Fruit fly (Drosophila melanogaster): ENCODE data around the gene Pbp95.

Pbp95 gene

DNA sequence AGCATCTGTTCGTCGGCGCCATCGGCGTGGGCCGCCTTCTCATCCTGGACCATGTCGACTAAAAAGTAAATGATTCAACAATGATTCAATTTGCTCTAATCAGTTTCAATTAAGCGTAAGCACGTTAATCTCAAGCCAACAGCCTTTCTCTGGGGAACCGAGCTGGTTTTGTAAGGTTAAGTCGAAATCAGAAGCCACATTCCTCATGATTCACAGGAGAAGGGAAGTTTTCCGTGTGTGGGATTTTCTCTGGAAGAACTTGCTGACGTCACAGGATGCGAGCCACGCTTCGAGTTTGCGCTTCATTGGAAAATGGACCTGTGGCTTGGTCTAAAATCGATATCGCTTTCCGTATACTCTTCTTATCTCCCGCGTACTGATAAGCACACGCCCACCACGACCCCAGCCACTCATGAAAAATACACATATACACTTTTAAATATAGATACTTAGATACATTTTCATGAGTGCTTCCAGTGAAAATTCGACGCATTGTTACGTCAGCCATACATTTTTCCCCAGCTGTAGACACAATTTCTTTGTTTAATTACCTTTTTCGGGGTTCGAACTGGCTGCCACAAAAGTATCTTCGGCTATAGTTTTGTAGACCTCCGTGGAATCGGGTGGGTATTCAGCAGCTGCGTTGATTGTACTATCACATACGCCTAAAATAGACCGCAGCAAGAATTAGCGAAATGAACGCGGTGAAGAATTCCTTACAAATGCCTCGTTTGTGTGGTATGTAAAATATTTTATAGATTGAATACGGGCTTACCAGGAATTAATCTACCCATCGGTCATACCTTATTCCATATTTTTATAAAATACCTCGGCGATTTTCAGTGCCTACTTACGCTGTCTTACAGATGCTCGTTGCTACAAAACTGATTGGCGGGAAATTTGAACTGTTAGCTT is 36.3 kb upstream of the Pbp95 start (continued):
- TF ChIP-seq CG10209 (GFP tag; optimal IDR thresholded peaks at IDR 0.05) (no peak), org-1 (GFP tag; optimal IDR thresholded peaks at IDR 0.05) (no peak), mam (GFP tag; optimal IDR thresholded peaks at IDR 0.05) (peak; percentile 13), pfk (GFP tag; optimal IDR thresholded peaks at IDR 0.05) (no peak), seq (GFP tag; IDR thresholded peaks at IDR 0.05) (no peak), crc (GFP tag; optimal IDR thresholded peaks at IDR 0.05) (peak; percentile 20), ttk (GFP tag; IDR thresholded peaks at IDR 0.05) (no peak), gcm2 (GFP tag; optimal IDR thresholded peaks at IDR 0.05) (peak; percentile 1), D19A (tag; optimal IDR thresholded peaks at IDR 0.05) (peak; percentile 85), btn (GFP tag; optimal IDR thresholded peaks at IDR 0.05) (no peak), cad (GFP tag; optimal IDR thresholded peaks at IDR 0.05) (no peak), gcm (GFP tag; optimal IDR thresholded peaks at IDR 0.05) (peak; percentile 42), CG8924 (tag; optimal IDR thresholded peaks at IDR 0.05) (peak; percentile 54), CG31224 (GFP tag; IDR thresholded peaks at IDR 0.05) (no peak), CG17361 (GFP tag; IDR thresholded peaks at IDR 0.05) (peak; percentile 36; the same call in 1 of the 3 replicates), CG7963 (GFP tag; IDR thresholded peaks at IDR 0.05; ENCODE audit: partially characterized antibody) (no peak), NFAT (GFP tag; IDR thresholded peaks at IDR 0.05) (no peak), CG15269 (tag; optimal IDR thresholded peaks at IDR 0.05) (peak; percentile 13), stc (GFP tag; IDR thresholded peaks at IDR 0.05) (no peak), CG16815 (GFP tag; optimal IDR thresholded peaks at IDR 0.05) (no peak), ken (GFP tag; IDR thresholded peaks at IDR 0.05) (no peak), CG3163 (GFP tag; optimal IDR thresholded peaks at IDR 0.05) (no peak), dati (GFP tag; IDR thresholded peaks at IDR 0.05) (no peak), CG7928 (GFP tag; optimal IDR thresholded peaks at IDR 0.05) (no peak), dmrt99B (tag; optimal IDR thresholded peaks at IDR 0.05) (no peak), Max (GFP tag; optimal IDR thresholded peaks at IDR 0.05) (no peak), trh (GFP tag; optimal IDR thresholded peaks at IDR 0.05) (no peak), ind (GFP tag; optimal IDR thresholded peaks at IDR 0.05) (no peak), CG4360 (GFP tag; IDR thresholded peaks at IDR 0.05) (no peak), twi (tag; optimal IDR thresholded peaks at IDR 0.05) (peak; percentile 29), Taf1 (GFP tag; IDR thresholded peaks at IDR 0.05) (no peak), sqz (GFP tag; optimal IDR thresholded peaks at IDR 0.05) (no peak), CG18262 (tag; optimal IDR thresholded peaks at IDR 0.05) (no peak), TFAM (GFP tag; optimal IDR thresholded peaks at IDR 0.05) (no peak), CG13287 (GFP tag; IDR thresholded peaks at IDR 0.05; ENCODE audit: partially characterized antibody) (no peak; the same call in 1 of the 2 replicates), Dll (GFP tag; IDR thresholded peaks at IDR 0.05; ENCODE audit: partially characterized antibody) (no peak), grn (GFP tag; optimal IDR thresholded peaks at IDR 0.05) (peak; percentile 55), CG1792 (GFP tag; optimal IDR thresholded peaks at IDR 0.05) (no peak), CG6813 (GFP tag; optimal IDR thresholded peaks at IDR 0.05) (no peak), CoRest (tag; optimal IDR thresholded peaks at IDR 0.05) (peak; percentile 39), HmgZ (tag; optimal IDR thresholded peaks at IDR 0.05) (peak; percentile 87), CG5953 (GFP tag; IDR thresholded peaks at IDR 0.05) (no peak), pros (GFP tag; optimal IDR thresholded peaks at IDR 0.05) (no peak), pzg (GFP tag; optimal IDR thresholded peaks at IDR 0.05) (peak; percentile 98), pita (GFP tag; optimal IDR thresholded peaks at IDR 0.05) (no peak), dimm (GFP tag; IDR thresholded peaks at IDR 0.05) (no peak), CG16813 (GFP tag; IDR thresholded peaks at IDR 0.05; ENCODE audit: partially characterized antibody) (no peak), CG12744 (GFP tag; optimal IDR thresholded peaks at IDR 0.05) (no peak), yki (optimal IDR thresholded peaks at IDR 0.05) (no peak), tll (GFP tag; optimal IDR thresholded peaks at IDR 0.05) (no peak)

All from whole organism, embryonic.